Worm (Caenorhabditis elegans) whole organism, L4/young adult: ENCODE results near the gene F01E11.18.

Source experiments
- dao-5 ChIP-seq: sonication (generic microtip); optimal IDR thresholded peaks from 2 replicates; lab custom pipeline; 2016; ENCODE audit warnings: missing genotype, missing genetic modification characterization, moderate library complexity, missing compliant biosample characterization
- him-1 ChIP-seq: sonication (generic microtip); optimal IDR thresholded peaks from 2 replicates; lab custom pipeline; 2016; ENCODE audit warnings: missing genotype, missing genetic modification reagents, missing genetic modification characterization, missing compliant biosample characterization

- TF ChIP-seq dao-5 (tag; lab: Kevin White, UChicago), result no peak
- no peak for TF ChIP-seq him-1 (tag; lab: Kevin White, UChicago)
Observed at ce11 chrX:7005919-7006318, 16.5 kb downstream of the F01E11.18 start.
